Fruit fly (Drosophila melanogaster) whole organism, embryonic: ENCODE results near the gene Amacr.

Experiments
- Awh ChIP-seq: fragments of 200-800 bp; sonication (Bioruptor generic); IDR thresholded peaks from 2 replicates; pipeline ENCODE4, ENCODE4 v1.3.6; 2022; ENCODE audit warnings: missing biosample characterization, missing genetic modification characterization
- Bteb2 ChIP-seq: fragments of 200-800 bp; sonication (Bioruptor generic); optimal IDR thresholded peaks from 2 replicates; lab custom pipeline; 2016; ENCODE audit warnings: missing biosample characterization, missing genetic modification characterization
- CG1024 ChIP-seq: fragments of 200-800 bp; sonication (Bioruptor generic); IDR thresholded peaks from 2 replicates; pipeline ENCODE4 v1.3.6; 2022; ENCODE audit warnings: missing biosample characterization, missing genetic modification characterization
- CG10366 ChIP-seq: fragments of 200-800 bp; sonication (Bioruptor generic); IDR thresholded peaks from 2 replicates; pipeline ENCODE4 v1.3.6; 2022; ENCODE audit warnings: missing biosample characterization, missing genetic modification characterization
- CG10462 ChIP-seq: fragments of 200-800 bp; sonication (Bioruptor generic); optimal IDR thresholded peaks from 2 replicates; lab custom pipeline; 2016; ENCODE audit warnings: missing biosample characterization, missing genetic modification characterization
- CG10979 ChIP-seq: fragments of 200-800 bp; sonication (Bioruptor generic); optimal IDR thresholded peaks from 2 replicates; lab custom pipeline; 2018; ENCODE audit warnings: missing biosample characterization, mild to moderate bottlenecking, missing genetic modification characterization, moderate library complexity
- CG11247 ChIP-seq: fragments of 200-800 bp; sonication (Bioruptor generic); IDR thresholded peaks from 2 replicates; pipeline ENCODE4 v1.3.6; 2022; ENCODE audit warnings: missing biosample characterization, missing genetic modification characterization
- CG12659 ChIP-seq: fragments of 200-800 bp; sonication (Bioruptor generic); optimal IDR thresholded peaks from 3 replicates; lab custom pipeline; 2017; ENCODE audit warnings: mild to moderate bottlenecking, missing biosample characterization, missing genetic modification reagents, missing genetic modification characterization
- CG13296 ChIP-seq: fragments of 200-800 bp; sonication (Bioruptor generic); optimal IDR thresholded peaks from 3 replicates; lab custom pipeline; 2018; ENCODE audit warnings: missing biosample characterization, mild to moderate bottlenecking, missing genetic modification characterization
- CG14014 ChIP-seq: fragments of 200-800 bp; sonication (Bioruptor generic); IDR thresholded peaks from 2 replicates; pipeline ENCODE4 v1.3.6; 2022; ENCODE audit warnings: missing biosample characterization, missing genetic modification characterization
- CG14441 ChIP-seq: fragments of 200-800 bp; sonication (Bioruptor generic); IDR thresholded peaks from 2 replicates; pipeline ENCODE4 v1.3.6; 2022; ENCODE audit warnings: missing biosample characterization, missing genetic modification characterization
- CG16815 ChIP-seq: fragments of 200-800 bp; sonication (Bioruptor generic); optimal IDR thresholded peaks from 3 replicates; lab custom pipeline; 2017; ENCODE audit warnings: missing biosample characterization, mild to moderate bottlenecking, missing genetic modification characterization
- CG1832 ChIP-seq: fragments of 200-800 bp; sonication (Bioruptor generic); optimal IDR thresholded peaks from 2 replicates; lab custom pipeline; 2017; ENCODE audit warnings: missing biosample characterization, mild to moderate bottlenecking, missing genetic modification characterization, inconsistent platforms
- CG18476 ChIP-seq: fragments of 200-800 bp; sonication (Bioruptor generic); optimal IDR thresholded peaks from 2 replicates; lab custom pipeline; 2016; ENCODE audit warnings: missing biosample characterization, mild to moderate bottlenecking, missing genetic modification characterization
- CG18599 ChIP-seq: fragments of 200-800 bp; sonication (Bioruptor generic); optimal IDR thresholded peaks from 3 replicates; lab custom pipeline; 2017; ENCODE audit warnings: missing biosample characterization, missing genetic modification characterization, mild to moderate bottlenecking, moderate library complexity, missing genetic modification reagents
- CG31365 ChIP-seq: fragments of 200-800 bp; sonication (Bioruptor generic); optimal IDR thresholded peaks from 2 replicates; lab custom pipeline; 2018; ENCODE audit warnings: missing biosample characterization, mild to moderate bottlenecking, missing genetic modification characterization
- CG4282 ChIP-seq: fragments of 200-800 bp; sonication (Bioruptor generic); optimal IDR thresholded peaks from 2 replicates; lab custom pipeline; 2016; ENCODE audit warnings: missing biosample characterization, missing genetic modification characterization
- CG4360 ChIP-seq: fragments of 200-800 bp; sonication (Bioruptor generic); IDR thresholded peaks from 2 replicates; pipeline ENCODE4 v1.3.6; 2022; ENCODE audit warnings: missing biosample characterization, missing genetic modification characterization
- CG6765 ChIP-seq: fragments of 200-800 bp; sonication (Bioruptor generic); optimal IDR thresholded peaks from 3 replicates; lab custom pipeline; 2017; ENCODE audit warnings: missing biosample characterization, mild to moderate bottlenecking, missing genetic modification characterization
- CG9876 ChIP-seq: fragments of 200-800 bp; sonication (Bioruptor generic); optimal IDR thresholded peaks from 2 replicates; lab custom pipeline; 2016; ENCODE audit warnings: missing biosample characterization, missing genetic modification characterization
- D ChIP-seq, 2 experiments: fragments of 200-800 bp in 1 of 2; fragments of >200 bp in 1 of 2; sonication (Bioruptor generic) in 1 of 2; optimal IDR thresholded peaks; 2 replicates in 1 of 2; 3 replicates in 1 of 2; lab custom pipeline; 2017; ENCODE audit warnings: mild to moderate bottlenecking in 1 of 2, missing biosample characterization in 1 of 2, missing genetic modification characterization in 1 of 2, missing genetic modification reagents in 1 of 2
- D19A ChIP-seq: fragments of 200-800 bp; optimal IDR thresholded peaks from 3 replicates; lab custom pipeline; 2019; ENCODE audit warnings: missing biosample characterization, mild to moderate bottlenecking, missing genetic modification characterization, moderate library complexity
- Dad ChIP-seq: fragments of 200-800 bp; sonication (Bioruptor generic); optimal IDR thresholded peaks from 3 replicates; lab custom pipeline; 2016; ENCODE audit warnings: missing biosample characterization, missing genetic modification characterization
- Dip3 ChIP-seq: fragments of 200-800 bp; sonication (Bioruptor generic); optimal IDR thresholded peaks from 3 replicates; lab custom pipeline; 2016; ENCODE audit warnings: missing biosample characterization, missing genetic modification characterization
- Fer1 ChIP-seq: fragments of 200-800 bp; sonication (Bioruptor generic); optimal IDR thresholded peaks from 2 replicates; lab custom pipeline; 2017; ENCODE audit warnings: missing biosample characterization, mild to moderate bottlenecking, missing genetic modification characterization
- HLH4C ChIP-seq: fragments of 200-800 bp; sonication (Bioruptor generic); IDR thresholded peaks from 3 replicates; pipeline ENCODE4 v1.3.6; 2022; ENCODE audit warnings: missing biosample characterization, missing genetic modification characterization; ENCODE audit not compliant: partially characterized antibody
- Hr39 ChIP-seq: fragments of >200 bp; optimal IDR thresholded peaks from 2 replicates; lab custom pipeline; 2017
- MESR4 ChIP-seq: fragments of 200-800 bp; sonication (Bioruptor generic); optimal IDR thresholded peaks from 2 replicates; lab custom pipeline; 2018; ENCODE audit warnings: missing biosample characterization, mild to moderate bottlenecking, missing genetic modification characterization, moderate library complexity
- Mad ChIP-seq: fragments of 200-800 bp; sonication (Bioruptor generic); optimal IDR thresholded peaks from 2 replicates; lab custom pipeline; 2016; ENCODE audit warnings: missing biosample characterization, missing genetic modification characterization
- PHDP ChIP-seq: fragments of 200-800 bp; sonication (Bioruptor generic); optimal IDR thresholded peaks from 3 replicates; lab custom pipeline; 2018; ENCODE audit warnings: missing biosample characterization, mild to moderate bottlenecking, missing genetic modification characterization, moderate library complexity
- Ravus ChIP-seq: fragments of 200-800 bp; sonication (Bioruptor generic); IDR thresholded peaks from 2 replicates; pipeline ENCODE4 v1.3.6; 2022; ENCODE audit warnings: missing biosample characterization, missing genetic modification characterization
- Six4 ChIP-seq: fragments of 200-800 bp; sonication (Bioruptor generic); optimal IDR thresholded peaks from 2 replicates; lab custom pipeline; 2016; ENCODE audit warnings: missing biosample characterization, missing genetic modification characterization
- cato ChIP-seq: fragments of 200-800 bp; sonication (Bioruptor generic); optimal IDR thresholded peaks from 2 replicates; lab custom pipeline; 2016; ENCODE audit warnings: missing biosample characterization, missing genetic modification characterization, borderline replicate concordance
- chinmo ChIP-seq: fragments of 200-800 bp; sonication (Bioruptor generic); IDR thresholded peaks from 4 replicates; pipeline ENCODE4 v1.3.6; 2022; ENCODE audit warnings: missing biosample characterization, missing genetic modification characterization; ENCODE audit not compliant: partially characterized antibody
- eyg ChIP-seq: fragments of 200-800 bp; sonication (Bioruptor generic); optimal IDR thresholded peaks from 3 replicates; lab custom pipeline; 2016; ENCODE audit warnings: missing biosample characterization, missing genetic modification characterization
- gcm ChIP-seq: fragments of 200-800 bp; sonication (Bioruptor generic); optimal IDR thresholded peaks from 2 replicates; lab custom pipeline; 2019; ENCODE audit warnings: missing biosample characterization, mild to moderate bottlenecking, missing genetic modification characterization, moderate library complexity
- gt ChIP-seq: fragments of 200-800 bp; sonication (Bioruptor generic); IDR thresholded peaks from 2 replicates; pipeline ENCODE4 v1.3.6; 2022; ENCODE audit warnings: missing biosample characterization, missing genetic modification characterization
- ind ChIP-seq: fragments of 200-800 bp; sonication (Bioruptor generic); optimal IDR thresholded peaks from 3 replicates; lab custom pipeline; 2016; ENCODE audit warnings: missing biosample characterization, missing genetic modification characterization
- jing ChIP-seq: fragments of 200-800 bp; sonication (Bioruptor generic); optimal IDR thresholded peaks from 2 replicates; lab custom pipeline; 2018; ENCODE audit warnings: missing biosample characterization, mild to moderate bottlenecking, missing genetic modification characterization
- lov ChIP-seq, 2 experiments: fragments of 200-800 bp in 1 of 2; fragments of >200 bp in 1 of 2; sonication (Bioruptor generic) in 1 of 2; IDR thresholded peaks in 1 of 2; optimal IDR thresholded peaks in 1 of 2; 2 replicates in 1 of 2; 3 replicates in 1 of 2; pipeline versions ENCODE4 v1.3.6 to Lab custom; 2017 to 2022; ENCODE audit warnings: missing biosample characterization in 1 of 2, missing genetic modification characterization in 1 of 2
- luna ChIP-seq: fragments of 200-800 bp; sonication (Bioruptor generic); optimal IDR thresholded peaks from 2 replicates; lab custom pipeline; 2016; ENCODE audit warnings: missing biosample characterization, missing genetic modification characterization
- mirr ChIP-seq: fragments of 200-800 bp; sonication (Bioruptor generic); optimal IDR thresholded peaks from 3 replicates; lab custom pipeline; 2018; ENCODE audit warnings: missing biosample characterization, mild to moderate bottlenecking, missing genetic modification characterization
- pros ChIP-seq: fragments of 200-800 bp; sonication (Bioruptor generic); optimal IDR thresholded peaks from 3 replicates; lab custom pipeline; 2019; ENCODE audit warnings: missing biosample characterization, mild to moderate bottlenecking, missing genetic modification characterization, moderate library complexity
- slp2 ChIP-seq: fragments of 200-800 bp; sonication (Bioruptor generic); optimal IDR thresholded peaks from 2 replicates; lab custom pipeline; 2016; ENCODE audit warnings: missing biosample characterization, missing genetic modification characterization
- sna ChIP-seq: fragments of 200-800 bp; sonication (Bioruptor generic); IDR thresholded peaks from 2 replicates; pipeline ENCODE4 v1.3.6; 2022; ENCODE audit warnings: missing biosample characterization, missing genetic modification characterization; ENCODE audit not compliant: partially characterized antibody
- tgo ChIP-seq: fragments of 200-800 bp; sonication (Bioruptor generic); IDR thresholded peaks from 3 replicates; pipeline ENCODE4 v1.3.6; 2022; ENCODE audit warnings: missing biosample characterization, missing genetic modification characterization
- tin ChIP-seq: fragments of 200-800 bp; sonication (Bioruptor generic); optimal IDR thresholded peaks from 3 replicates; lab custom pipeline; 2016; ENCODE audit warnings: missing biosample characterization, missing genetic modification characterization
- zen2 ChIP-seq: fragments of 200-800 bp; sonication (Bioruptor generic); IDR thresholded peaks from 3 replicates; pipeline ENCODE4 v1.3.6; 2022; ENCODE audit warnings: missing biosample characterization, missing genetic modification characterization; ENCODE audit not compliant: partially characterized antibody
- zfh1 ChIP-seq: fragments of 200-800 bp; sonication (Bioruptor generic); IDR thresholded peaks from 3 replicates; pipeline ENCODE4 v1.3.6; 2022; ENCODE audit warnings: missing biosample characterization, missing genetic modification characterization

Amacr gene

dm6 chr2L:20758188-20758846 is 6.2 kb upstream of the Amacr start (continued):
- TF ChIP-seq CG18476 (GFP tag; lab: Kevin White, UChicago) (no peak), sna (GFP tag; lab: Robert Waterston, UW) (no peak), ind (GFP tag; lab: Kevin White, UChicago) (no peak), Awh (GFP tag; lab: Robert Waterston, UW) (0 out of 2 replicates have a peak, but pooled peaks have one; percentile 42), CG4360 (peak; percentile 76), Six4 (GFP tag; lab: Kevin White, UChicago) (no peak), HLH4C (GFP tag; lab: Robert Waterston, UW) (no peak), CG13296 (peak; percentile 16), gt (GFP tag; lab: Robert Waterston, UW) (no peak), zfh1 (GFP tag; lab: Robert Waterston, UW) (0 out of 3 replicates have a peak, but pooled peaks have one; percentile 9), CG11247 (0 out of 2 replicates have a peak, but pooled peaks have one; percentile 23), Fer1 (GFP tag; lab: Kevin White, UChicago) (peak; percentile 4), jing (GFP tag; lab: Kevin White, UChicago) (no peak), CG10462 (GFP tag; lab: Kevin White, UChicago) (no peak), slp2 (GFP tag; lab: Kevin White, UChicago) (no peak), CG16815 (GFP tag; lab: Kevin White, UChicago) (no peak), CG6765 (peak; percentile 16), Hr39 (lab: Kevin White, UChicago) (no peak), luna (GFP tag; lab: Kevin White, UChicago) (no peak), CG18599 (peak; percentile 25), Ravus (GFP tag; lab: Robert Waterston, UW) (no peak), CG10979 (tag; lab: Kevin White, UChicago) (no peak), tgo (no peak), eyg (no peak), Dip3 (GFP tag; lab: Kevin White, UChicago) (no peak), CG1832 (GFP tag; lab: Kevin White, UChicago) (peak; percentile 53), Bteb2 (GFP tag; lab: Kevin White, UChicago) (no peak), Dad (GFP tag; lab: Kevin White, UChicago) (peak; percentile 25), CG4282 (no peak), CG14014 (GFP tag; lab: Robert Waterston, UW) (no peak), tin (GFP tag; lab: Kevin White, UChicago) (no peak), MESR4 (GFP tag; lab: Kevin White, UChicago) (peak; percentile 35), D19A (tag; lab: Kevin White, UChicago) (no peak), cato (GFP tag; lab: Kevin White, UChicago) (no peak), zen2 (no peak), D (optimal IDR thresholded peaks at IDR 0.05; lab: Kevin White, UChicago) (peak; percentile 41), D (GFP tag; optimal IDR thresholded peaks at IDR 0.05; lab: Kevin White, UChicago) (no peak), CG9876 (GFP tag; lab: Kevin White, UChicago) (no peak), lov (optimal IDR thresholded peaks at IDR 0.05; lab: Kevin White, UChicago) (no peak), lov (GFP tag; IDR thresholded peaks at IDR 0.05; lab: Robert Waterston, UW) (no peak), mirr (GFP tag; lab: Kevin White, UChicago) (peak; percentile 1), CG10366 (GFP tag; lab: Robert Waterston, UW) (0 out of 2 replicates have a peak, but pooled peaks have one; percentile 10), pros (peak; percentile 50), chinmo (peak; percentile 89; the same call in 3 of the 4 replicates), Mad (no peak), CG12659 (peak; percentile 29), gcm (no peak), CG14441 (no peak), PHDP (tag; lab: Kevin White, UChicago) (peak; percentile 10), CG31365 (no peak), CG1024 (GFP tag; lab: Robert Waterston, UW) (0 out of 2 replicates have a peak, but pooled peaks have one; percentile 17)
